Fruit fly (Drosophila melanogaster) whole organism, embryonic: Measurements from ENCODE around the gene Nckx30C.

ENCODE experiments used
- Ada2b ChIP-seq: fragments of 200-800 bp; sonication (Bioruptor generic); IDR thresholded peaks from 2 replicates; pipeline ENCODE4 v1.3.6; 2022; ENCODE audit warnings: missing biosample characterization, missing genetic modification characterization
- Atf6 ChIP-seq: fragments of 200-800 bp; sonication (Bioruptor generic); IDR thresholded peaks from 2 replicates; pipeline ENCODE4 v1.3.6; 2022; ENCODE audit warnings: missing biosample characterization, missing genetic modification characterization
- CG11398 ChIP-seq: fragments of 200-800 bp; sonication (Bioruptor generic); optimal IDR thresholded peaks from 2 replicates; lab custom pipeline; 2016; ENCODE audit warnings: missing biosample characterization, missing genetic modification characterization
- CG11504 ChIP-seq: fragments of 200-800 bp; sonication (Bioruptor generic); optimal IDR thresholded peaks from 3 replicates; lab custom pipeline; 2019; ENCODE audit warnings: missing biosample characterization, mild to moderate bottlenecking, missing genetic modification characterization, moderate library complexity
- CG1529 ChIP-seq: fragments of 200-800 bp; sonication (Bioruptor generic); optimal IDR thresholded peaks from 3 replicates; lab custom pipeline; 2018; ENCODE audit warnings: missing biosample characterization, missing genetic modification characterization
- CG15514 ChIP-seq: fragments of 200-800 bp; sonication (Bioruptor generic); optimal IDR thresholded peaks from 3 replicates; lab custom pipeline; 2017; ENCODE audit warnings: missing biosample characterization, missing genetic modification characterization, mild to moderate bottlenecking, moderate library complexity, missing genetic modification reagents
- CG16779 ChIP-seq: fragments of 200-800 bp; sonication (Bioruptor generic); IDR thresholded peaks from 2 replicates; pipeline ENCODE4 v1.3.6; 2022; ENCODE audit warnings: missing biosample characterization, missing genetic modification characterization
- CG17829 ChIP-seq: fragments of 200-800 bp; optimal IDR thresholded peaks from 2 replicates; lab custom pipeline; 2019; ENCODE audit warnings: missing biosample characterization, mild to moderate bottlenecking, missing genetic modification characterization, moderate library complexity
- CG2712 ChIP-seq: fragments of 200-800 bp; optimal IDR thresholded peaks from 3 replicates; lab custom pipeline; 2019; ENCODE audit warnings: missing biosample characterization, mild to moderate bottlenecking, missing genetic modification characterization, moderate library complexity
- CG30431 ChIP-seq: fragments of 200-800 bp; sonication (Bioruptor generic); optimal IDR thresholded peaks from 2 replicates; lab custom pipeline; 2017; ENCODE audit warnings: missing biosample characterization, missing genetic modification characterization
- CG33557 ChIP-seq: fragments of 200-800 bp; sonication (Bioruptor generic); optimal IDR thresholded peaks from 2 replicates; lab custom pipeline; 2019; ENCODE audit warnings: missing biosample characterization, mild to moderate bottlenecking, missing genetic modification characterization, moderate library complexity
- CG34376 ChIP-seq: fragments of 200-800 bp; sonication (Bioruptor generic); optimal IDR thresholded peaks from 2 replicates; lab custom pipeline; 2018; ENCODE audit warnings: missing biosample characterization, mild to moderate bottlenecking, missing genetic modification characterization
- CG6683 ChIP-seq: fragments of 200-800 bp; sonication (Bioruptor generic); optimal IDR thresholded peaks from 2 replicates; lab custom pipeline; 2017; ENCODE audit warnings: missing biosample characterization, mild to moderate bottlenecking, missing genetic modification characterization, missing genetic modification reagents
- CG7372 ChIP-seq: fragments of 200-800 bp; sonication (Bioruptor generic); IDR thresholded peaks from 2 replicates; pipeline ENCODE4 v1.3.6; 2022; ENCODE audit warnings: missing biosample characterization, missing genetic modification characterization
- CG8290 ChIP-seq, 3 experiments: fragments of 200-800 bp; sonication (Bioruptor generic); optimal IDR thresholded peaks; 2 replicates each; lab custom pipeline; 2016 to 2019; ENCODE audit warnings: missing biosample characterization in 3 of 3, missing genetic modification characterization in 3 of 3, mild to moderate bottlenecking in 2 of 3, moderate library complexity in 1 of 3
- CG8388 ChIP-seq: fragments of 200-800 bp; sonication (Bioruptor generic); optimal IDR thresholded peaks from 2 replicates; lab custom pipeline; 2019; ENCODE audit warnings: missing biosample characterization, mild to moderate bottlenecking, missing genetic modification characterization, moderate library complexity
- CG9727 ChIP-seq: fragments of 200-800 bp; sonication (Bioruptor generic); optimal IDR thresholded peaks from 3 replicates; lab custom pipeline; 2017; ENCODE audit warnings: missing biosample characterization, mild to moderate bottlenecking, missing genetic modification characterization
- Dbx ChIP-seq: fragments of 200-800 bp; sonication (Bioruptor generic); IDR thresholded peaks from 3 replicates; pipeline ENCODE4 v1.3.6; 2022; ENCODE audit warnings: missing biosample characterization, missing genetic modification characterization
- Deaf1 ChIP-seq: fragments of 200-800 bp; optimal IDR thresholded peaks from 3 replicates; lab custom pipeline; 2019; ENCODE audit warnings: missing biosample characterization, mild to moderate bottlenecking, missing genetic modification characterization, moderate library complexity
- E2f2 ChIP-seq: fragments of 200-800 bp; sonication (Bioruptor generic); IDR thresholded peaks from 2 replicates; pipeline ENCODE4 v1.3.6; 2022; ENCODE audit warnings: missing biosample characterization, missing genetic modification characterization
- Eip74EF ChIP-seq, 2 experiments: fragments of 200-800 bp in 1 of 2; fragments of >200 bp in 1 of 2; sonication (Bioruptor generic) in 1 of 2; optimal IDR thresholded peaks; 2 replicates each; lab custom pipeline; 2017 to 2019; ENCODE audit warnings: missing biosample characterization in 2 of 2, missing genetic modification characterization in 2 of 2, mild to moderate bottlenecking in 1 of 2, moderate library complexity in 1 of 2
- GATAe ChIP-seq: fragments of 200-800 bp; sonication (Bioruptor generic); conservative IDR thresholded peaks from 2 replicates; pipeline ENCODE4 v1.3.6; 2022; ENCODE audit warnings: missing biosample characterization, missing genetic modification characterization
- H15 ChIP-seq: fragments of 200-800 bp; sonication (Bioruptor generic); IDR thresholded peaks from 3 replicates; pipeline ENCODE4 v1.3.6; 2022; ENCODE audit warnings: missing biosample characterization, missing genetic modification characterization
- HLHmδ ChIP-seq: fragments of 200-800 bp; sonication (Bioruptor generic); optimal IDR thresholded peaks from 2 replicates; lab custom pipeline; 2018; ENCODE audit warnings: missing biosample characterization, mild to moderate bottlenecking, missing genetic modification characterization, moderate library complexity
- MESR4 ChIP-seq: fragments of 200-800 bp; sonication (Bioruptor generic); optimal IDR thresholded peaks from 2 replicates; lab custom pipeline; 2018; ENCODE audit warnings: missing biosample characterization, mild to moderate bottlenecking, missing genetic modification characterization, moderate library complexity
- Meics ChIP-seq: fragments of 200-800 bp; sonication (Bioruptor generic); optimal IDR thresholded peaks from 2 replicates; lab custom pipeline; 2017; ENCODE audit warnings: missing biosample characterization, mild to moderate bottlenecking, missing genetic modification characterization
- Opbp ChIP-seq: fragments of 200-800 bp; sonication (Bioruptor generic); IDR thresholded peaks from 3 replicates; pipeline ENCODE4 v1.3.6; 2022; ENCODE audit warnings: missing biosample characterization, missing genetic modification characterization; ENCODE audit not compliant: partially characterized antibody
- Stat92E ChIP-seq, 3 experiments: fragments of >200 bp in 2 of 3; fragments of 200-800 bp in 1 of 3; sonication (Bioruptor generic) in 1 of 3; optimal IDR thresholded peaks; 2 replicates each; lab custom pipeline; 2017 to 2019; ENCODE audit warnings: missing biosample characterization in 3 of 3, missing genetic modification characterization in 3 of 3, mild to moderate bottlenecking in 1 of 3, moderate library complexity in 1 of 3
- Vsx1 ChIP-seq: fragments of 200-800 bp; sonication (Bioruptor generic); optimal IDR thresholded peaks from 2 replicates; lab custom pipeline; 2017; ENCODE audit warnings: missing biosample characterization, mild to moderate bottlenecking, missing genetic modification characterization, missing genetic modification reagents
- YL-1 ChIP-seq: fragments of 200-800 bp; sonication (Bioruptor generic); optimal IDR thresholded peaks from 3 replicates; lab custom pipeline; 2017; ENCODE audit warnings: missing biosample characterization, mild to moderate bottlenecking, missing genetic modification characterization
- bcd ChIP-seq: fragments of 200-800 bp; sonication (Bioruptor generic); optimal IDR thresholded peaks from 2 replicates; lab custom pipeline; 2017; ENCODE audit warnings: missing biosample characterization, mild to moderate bottlenecking, missing genetic modification characterization
- ci ChIP-seq: fragments of 200-800 bp; sonication (Bioruptor generic); IDR thresholded peaks from 3 replicates; pipeline ENCODE4 v1.3.6; 2022; ENCODE audit warnings: missing biosample characterization, missing genetic modification characterization
- dysf ChIP-seq: fragments of 200-800 bp; sonication (Bioruptor generic); IDR thresholded peaks from 3 replicates; pipeline ENCODE4 v1.3.6; 2022; ENCODE audit warnings: missing biosample characterization, missing genetic modification characterization
- grau ChIP-seq: fragments of 200-800 bp; optimal IDR thresholded peaks from 3 replicates; lab custom pipeline; 2019; ENCODE audit warnings: missing biosample characterization, mild to moderate bottlenecking, missing genetic modification characterization, moderate library complexity
- gsb-n ChIP-seq: fragments of 200-800 bp; sonication (Bioruptor generic); optimal IDR thresholded peaks from 3 replicates; lab custom pipeline; 2018; ENCODE audit warnings: missing biosample characterization, mild to moderate bottlenecking, missing genetic modification characterization
- kah ChIP-seq: fragments of 200-800 bp; sonication (Bioruptor generic); optimal IDR thresholded peaks from 2 replicates; lab custom pipeline; 2018; ENCODE audit warnings: missing biosample characterization, mild to moderate bottlenecking, missing genetic modification characterization
- lbe ChIP-seq: fragments of 200-800 bp; sonication (Bioruptor generic); optimal IDR thresholded peaks from 2 replicates; lab custom pipeline; 2016; ENCODE audit warnings: missing biosample characterization, mild to moderate bottlenecking, missing genetic modification characterization
- lilli ChIP-seq: fragments of 200-800 bp; sonication (Bioruptor generic); optimal IDR thresholded peaks from 3 replicates; lab custom pipeline; 2016; ENCODE audit warnings: missing biosample characterization, missing genetic modification characterization
- maf-S ChIP-seq: fragments of 200-800 bp; sonication (Bioruptor generic); optimal IDR thresholded peaks from 2 replicates; lab custom pipeline; 2016; ENCODE audit warnings: missing biosample characterization, missing genetic modification characterization
- mld ChIP-seq: fragments of 200-800 bp; sonication (Bioruptor generic); IDR thresholded peaks from 3 replicates; pipeline ENCODE4 v1.3.6; 2022; ENCODE audit warnings: missing biosample characterization, missing genetic modification characterization; ENCODE audit not compliant: partially characterized antibody
- nau ChIP-seq: fragments of 200-800 bp; sonication (Bioruptor generic); optimal IDR thresholded peaks from 3 replicates; lab custom pipeline; 2017; ENCODE audit warnings: missing biosample characterization, mild to moderate bottlenecking, missing genetic modification characterization, missing genetic modification reagents
- otp ChIP-seq: fragments of 200-800 bp; sonication (Bioruptor generic); IDR thresholded peaks from 3 replicates; pipeline ENCODE4, ENCODE4 v1.3.6; 2022; ENCODE audit warnings: missing biosample characterization, missing genetic modification characterization
- pan ChIP-seq, 4 experiments: fragments of >200 bp in 3 of 4; fragments of 200-800 bp in 1 of 4; sonication (Bioruptor generic) in 1 of 4; optimal IDR thresholded peaks in 3 of 4; IDR thresholded peaks in 1 of 4; 2 replicates each; pipeline versions ENCODE4 v1.3.6 to Lab custom; 2017 to 2022; ENCODE audit warnings: missing biosample characterization in 2 of 4, missing genetic modification characterization in 2 of 4, mixed read lengths in 1 of 4
- pb ChIP-seq: fragments of 200-800 bp; sonication (Bioruptor generic); optimal IDR thresholded peaks from 3 replicates; lab custom pipeline; 2016; ENCODE audit warnings: missing biosample characterization, missing genetic modification characterization
- rib ChIP-seq: fragments of 200-800 bp; sonication (Bioruptor generic); IDR thresholded peaks from 2 replicates; pipeline ENCODE4 v1.3.6; 2022; ENCODE audit warnings: missing biosample characterization, missing genetic modification characterization
- run ChIP-seq: fragments of 200-800 bp; sonication (Bioruptor generic); optimal IDR thresholded peaks from 3 replicates; lab custom pipeline; 2018; ENCODE audit warnings: missing biosample characterization, mild to moderate bottlenecking, missing genetic modification characterization
- scrt ChIP-seq: fragments of 200-800 bp; sonication (Bioruptor generic); optimal IDR thresholded peaks from 2 replicates; lab custom pipeline; 2018; ENCODE audit warnings: missing biosample characterization, mild to moderate bottlenecking, missing genetic modification characterization, moderate library complexity

Gene Nckx30C

DNA sequence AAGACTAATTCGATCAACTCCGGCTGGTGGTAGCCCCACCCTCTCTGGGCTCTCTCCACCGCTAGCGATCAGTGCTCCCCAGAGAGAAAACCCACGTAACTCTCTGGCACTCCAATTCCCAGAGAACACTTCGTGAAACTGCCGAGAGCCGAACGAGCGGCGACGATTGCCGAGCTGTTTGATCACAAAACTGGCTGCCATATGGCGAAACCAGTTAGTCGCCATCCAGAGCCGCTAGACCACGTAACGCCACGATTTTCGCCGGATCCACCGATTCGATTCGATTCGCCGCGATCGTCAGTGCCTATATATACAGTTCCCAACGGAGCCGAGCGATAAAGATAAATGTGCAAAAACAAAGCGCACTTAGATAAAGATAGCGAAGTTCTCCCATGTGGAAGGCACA is 35.9 kb upstream of the Nckx30C start, which contains the start of gene IP3K1 (continued):
- TF ChIP-seq bcd (GFP tag; lab: Kevin White, UChicago): peak; percentile 27
- peak; percentile 52 for TF ChIP-seq nau (GFP tag; lab: Kevin White, UChicago)
- 0 out of 3 replicates have a peak, but pooled peaks have one; percentile 53 for TF ChIP-seq Opbp (GFP tag; lab: Robert Waterston, UW)
- TF ChIP-seq mld (GFP tag; lab: Robert Waterston, UW): peak; percentile 49; the same call in 1 of the 3 replicates
- no peak for TF ChIP-seq CG30431
- TF ChIP-seq CG34376 (GFP tag; lab: Kevin White, UChicago): peak; percentile 87
- TF ChIP-seq Atf6 (GFP tag; lab: Robert Waterston, UW): peak; percentile 59
- peak; percentile 16 for TF ChIP-seq lilli
- peak; percentile 4 for TF ChIP-seq CG8388
- peak; percentile 48; the same call in 1 of the 2 replicates for TF ChIP-seq CG16779
- peak; percentile 13 for TF ChIP-seq CG1529
- peak; percentile 14 for TF ChIP-seq CG33557 (GFP tag; lab: Kevin White, UChicago)
- TF ChIP-seq Deaf1 (tag; lab: Kevin White, UChicago): peak; percentile 100
- TF ChIP-seq gsb-n (tag; lab: Kevin White, UChicago): peak; percentile 76
- TF ChIP-seq pan (optimal IDR thresholded peaks at IDR 0.05; lab: Kevin White, UChicago): no peak
- peak in 1 of 2 experiments; percentile 46 for TF ChIP-seq pan (GFP tag; optimal IDR thresholded peaks at IDR 0.05 in 1 of 2, IDR thresholded peaks at IDR 0.05 in 1 of 2)
- peak; percentile 63 for TF ChIP-seq CG15514 (GFP tag; lab: Kevin White, UChicago)
- peak; percentile 32; the same call in 1 of the 3 replicates for TF ChIP-seq dysf (GFP tag; lab: Robert Waterston, UW)
- TF ChIP-seq E2f2: peak; percentile 45; the same call in 1 of the 2 replicates
- TF ChIP-seq ci (GFP tag; lab: Robert Waterston, UW): peak; percentile 73; the same call in 2 of the 3 replicates
- peak; percentile 57; the same call in 1 of the 3 replicates for TF ChIP-seq otp (GFP tag; lab: Robert Waterston, UW)
- TF ChIP-seq CG7372 (GFP tag; lab: Robert Waterston, UW): no peak
- peak; percentile 35 for TF ChIP-seq Meics (GFP tag; lab: Kevin White, UChicago)
- peak; percentile 39; the same call in 1 of the 2 replicates for TF ChIP-seq Ada2b
- peak; percentile 15 for TF ChIP-seq scrt (GFP tag; lab: Kevin White, UChicago)
- peak; percentile 63 for TF ChIP-seq lbe (GFP tag; lab: Kevin White, UChicago)
- TF ChIP-seq HLHmδ (GFP tag; lab: Kevin White, UChicago): peak; percentile 52
- TF ChIP-seq Eip74EF (GFP tag; optimal IDR thresholded peaks at IDR 0.05; lab: Kevin White, UChicago): peak in 1 of 2 experiments; percentile 61
- TF ChIP-seq CG6683 (GFP tag; lab: Kevin White, UChicago): peak; percentile 20
- TF ChIP-seq CG9727 (GFP tag; lab: Kevin White, UChicago): no peak
- no peak for TF ChIP-seq H15 (GFP tag; lab: Robert Waterston, UW)
- TF ChIP-seq grau (tag; lab: Kevin White, UChicago): peak; percentile 40
- TF ChIP-seq CG17829: peak; percentile 38
- peak; percentile 56 for TF ChIP-seq kah (GFP tag; lab: Kevin White, UChicago)
- peak; percentile 47 for TF ChIP-seq CG8290 (GFP tag; optimal IDR thresholded peaks at IDR 0.05; lab: Kevin White, UChicago)
- peak in 1 of 2 experiments; percentile 88 for TF ChIP-seq CG8290 (tag; optimal IDR thresholded peaks at IDR 0.05; lab: Kevin White, UChicago)
- TF ChIP-seq CG11398 (GFP tag; lab: Kevin White, UChicago): peak; percentile 36
- peak; percentile 16 for TF ChIP-seq maf-S (GFP tag; lab: Kevin White, UChicago)
- TF ChIP-seq GATAe (GFP tag; lab: Robert Waterston, UW): peak; percentile 37; the same call in 1 of the 2 replicates
- TF ChIP-seq Stat92E (GFP tag; optimal IDR thresholded peaks at IDR 0.05; lab: Kevin White, UChicago): peak in 1 of 3 experiments; percentile 65
- TF ChIP-seq Dbx: peak; percentile 75; the same call in 2 of the 3 replicates
- TF ChIP-seq YL-1 (GFP tag; lab: Kevin White, UChicago): peak; percentile 10
- TF ChIP-seq pb (GFP tag; lab: Kevin White, UChicago): peak; percentile 50
- peak; percentile 67 for TF ChIP-seq rib (GFP tag; lab: Robert Waterston, UW)
- no peak for TF ChIP-seq MESR4
- no peak for TF ChIP-seq CG11504
- peak; percentile 27 for TF ChIP-seq CG2712 (tag; lab: Kevin White, UChicago)
- peak; percentile 11 for TF ChIP-seq Vsx1
- peak; percentile 19 for TF ChIP-seq run (tag; lab: Kevin White, UChicago)
